Worm (Caenorhabditis elegans) whole organism, L4/young adult: Measurements from ENCODE around the gene Y43F8C.9.

Source experiments
- W03F9.2 ChIP-seq: fragments of 150-350 bp; optimal IDR thresholded peaks from 2 replicates; lab custom pipeline; 2014; ENCODE audit warnings: missing biosample characterization, missing genetic modification characterization
- dao-5 ChIP-seq: sonication (generic microtip); optimal IDR thresholded peaks from 2 replicates; lab custom pipeline; 2016; ENCODE audit warnings: missing genotype, missing genetic modification characterization, moderate library complexity, missing compliant biosample characterization
- him-1 ChIP-seq: sonication (generic microtip); optimal IDR thresholded peaks from 2 replicates; lab custom pipeline; 2016; ENCODE audit warnings: missing genotype, missing genetic modification reagents, missing genetic modification characterization, missing compliant biosample characterization

Y43F8C.9 gene

DNA sequence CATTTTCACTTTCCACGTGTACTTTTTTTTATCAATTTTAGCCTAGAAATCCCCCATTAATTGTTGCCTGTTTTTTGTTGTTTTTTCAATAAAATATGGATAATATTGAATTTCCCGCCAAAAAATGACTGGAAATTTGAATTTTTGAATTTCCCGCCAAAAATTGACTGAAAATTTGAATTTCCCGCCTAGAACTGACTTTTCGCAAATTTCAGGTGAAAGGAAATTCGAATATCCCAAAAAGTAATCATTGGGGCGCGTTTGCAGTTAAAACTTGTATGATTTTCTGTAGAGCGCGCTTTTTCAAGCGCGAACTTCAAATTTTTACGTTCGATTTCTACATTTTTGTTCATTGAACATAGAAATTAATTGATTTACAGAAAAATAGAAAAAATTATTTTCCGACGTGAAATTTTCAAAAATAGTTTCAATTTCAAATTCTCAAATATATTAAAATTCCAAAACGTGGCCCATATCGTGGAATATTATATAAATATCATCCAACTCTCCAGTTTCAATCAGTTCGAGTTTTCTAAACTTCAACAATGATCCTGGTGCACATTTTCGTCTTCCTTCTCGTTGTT lies at the start of gene Y43F8C.9:
TSS of gene Y43F8C.9 (plus strand) at position 534 of the 584 bp plus-strand sequence.
- TF ChIP-seq him-1 (tag; lab: Kevin White, UChicago) = no peak
- TF ChIP-seq dao-5 (tag; lab: Kevin White, UChicago) = no peak
- no peak for TF ChIP-seq W03F9.2 (tag; lab: Kevin White, UChicago)

DNA sequence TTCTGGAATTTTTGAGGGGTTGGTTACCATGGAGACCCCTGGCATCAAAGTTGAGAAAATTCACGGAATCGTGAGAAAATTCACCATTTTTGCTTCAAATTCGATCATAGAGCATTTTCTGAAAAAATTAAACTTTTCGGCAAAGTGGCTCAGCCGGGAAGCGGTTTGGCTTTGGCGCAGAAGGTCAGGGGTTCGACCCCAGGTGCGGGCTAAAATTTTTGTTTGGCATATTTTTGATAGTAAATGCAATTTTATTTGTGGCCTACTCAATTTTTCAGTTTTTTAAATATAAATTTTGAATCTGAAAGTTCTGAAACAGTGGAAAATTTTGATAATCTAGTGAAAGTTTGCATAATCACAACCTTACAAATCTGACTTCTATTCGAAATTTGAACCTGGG lies 46.8 kb upstream of the Y43F8C.9 start:
- TF ChIP-seq dao-5 (tag; lab: Kevin White, UChicago) (no peak), W03F9.2 (tag; lab: Kevin White, UChicago) (no peak), him-1 (tag; lab: Kevin White, UChicago) (no peak)

DNA sequence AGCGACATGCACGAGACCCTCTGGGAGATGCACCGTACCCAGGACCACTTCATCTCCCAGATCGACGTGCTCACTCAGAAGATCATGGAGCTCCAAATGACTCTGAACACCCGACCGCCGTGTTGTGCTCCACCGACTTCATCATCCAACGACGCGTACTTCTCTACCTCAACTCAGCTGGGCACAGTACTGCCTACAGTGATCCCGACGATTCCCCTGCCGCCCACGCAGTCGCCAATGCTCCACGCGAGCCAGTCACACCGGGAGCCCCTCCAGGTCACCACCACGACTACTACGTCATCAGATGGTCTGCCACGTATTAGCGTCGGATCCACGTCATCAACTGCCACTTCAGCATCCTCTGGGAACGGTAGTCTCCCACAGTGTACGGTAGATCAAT lies 40.5 kb upstream of the Y43F8C.9 start:
- TF ChIP-seq W03F9.2 (tag; lab: Kevin White, UChicago) (no peak), dao-5 (tag; lab: Kevin White, UChicago) (no peak), him-1 (tag; lab: Kevin White, UChicago) (no peak)

ce11 chrV:19605880-19606279 lies 40.0 kb upstream of the Y43F8C.9 start, which contains the start of gene nlp-25:
Gene nlp-25, plus strand, starts transcription at chrV:19606180.
- TF ChIP-seq W03F9.2 (tag; lab: Kevin White, UChicago) (no peak), him-1 (tag; lab: Kevin White, UChicago) (no peak), dao-5 (tag; lab: Kevin White, UChicago) (no peak)

- TF ChIP-seq dao-5 (tag; lab: Kevin White, UChicago) = no peak
- TF ChIP-seq him-1 (tag; lab: Kevin White, UChicago) = no peak
- no peak for TF ChIP-seq W03F9.2 (tag; lab: Kevin White, UChicago)
These were observed 37.2 kb upstream of the Y43F8C.9 start for ce11 chrV:19608665-19609064.

ce11 chrV:19609194-19609593 lies 36.7 kb upstream of the Y43F8C.9 start, which contains the start of gene grsp-1:
Gene grsp-1, plus strand, starts transcription at chrV:19609494.
- TF ChIP-seq W03F9.2 (tag; lab: Kevin White, UChicago) (no peak), dao-5 (tag; lab: Kevin White, UChicago) (no peak), him-1 (tag; lab: Kevin White, UChicago) (no peak)

DNA sequence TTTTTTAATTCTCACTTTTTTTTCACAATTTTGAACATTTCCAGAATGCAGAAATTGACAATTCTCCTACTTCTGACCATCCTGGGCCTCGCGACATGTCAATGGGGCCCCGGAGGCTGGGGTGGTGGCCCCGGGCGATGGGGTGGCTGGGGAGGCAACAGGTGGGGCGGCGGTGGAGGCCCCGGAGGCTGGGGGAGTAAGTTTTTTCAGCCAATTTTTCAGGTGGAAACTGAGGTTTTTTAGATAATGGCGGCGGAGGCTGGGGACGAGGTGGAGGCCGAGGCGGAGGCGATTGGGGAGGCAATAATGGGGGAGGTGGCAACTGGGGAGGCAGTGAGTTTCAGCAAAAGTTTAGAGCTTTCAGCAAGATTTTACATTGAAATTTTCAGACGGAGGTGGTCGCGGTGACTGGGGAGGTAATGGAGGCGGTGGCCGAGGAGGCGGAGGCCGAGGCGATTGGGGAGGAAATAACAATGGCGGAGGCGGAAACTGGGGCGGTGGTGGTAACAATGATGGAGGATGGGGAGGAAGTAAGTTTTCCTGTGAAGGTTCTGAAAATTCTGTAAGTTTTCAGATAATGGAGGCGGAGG lies 35.7 kb upstream of the Y43F8C.9 start:
- TF ChIP-seq W03F9.2 (tag; lab: Kevin White, UChicago) (no peak), dao-5 (tag; lab: Kevin White, UChicago) (no peak), him-1 (tag; lab: Kevin White, UChicago) (no peak)

ce11 chrV:19611675-19612345 lies 34.1 kb upstream of the Y43F8C.9 start:
- TF ChIP-seq dao-5 (tag; lab: Kevin White, UChicago) = no peak
- TF ChIP-seq W03F9.2 (tag; lab: Kevin White, UChicago) = no peak
- TF ChIP-seq him-1 (tag; lab: Kevin White, UChicago) = no peak

DNA sequence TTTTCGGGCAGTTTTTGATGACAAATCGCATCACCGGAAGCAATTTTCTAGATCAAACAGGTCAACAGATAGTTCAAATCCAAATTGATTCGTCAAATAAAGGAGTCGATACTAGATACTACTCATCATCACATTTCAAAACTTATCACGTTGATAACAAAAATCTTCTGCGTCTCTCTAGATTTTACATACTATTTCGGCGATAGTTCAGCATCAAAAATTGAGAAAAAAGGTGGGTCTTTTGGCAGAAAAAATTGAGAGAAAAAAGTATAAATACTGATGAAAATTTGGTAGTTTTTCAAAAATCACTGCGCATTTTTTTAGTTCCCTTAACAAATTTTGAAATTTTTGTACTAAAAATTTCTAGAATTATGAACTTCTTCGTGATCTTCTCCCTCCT lies 32.7 kb upstream of the Y43F8C.9 start, which contains the start of gene nlp-26:
TSS of gene nlp-26 (plus strand) at position 301 of the 400 bp plus-strand sequence.
- no peak for TF ChIP-seq dao-5 (tag; lab: Kevin White, UChicago)
- no peak for TF ChIP-seq him-1 (tag; lab: Kevin White, UChicago)
- no peak for TF ChIP-seq W03F9.2 (tag; lab: Kevin White, UChicago)

DNA sequence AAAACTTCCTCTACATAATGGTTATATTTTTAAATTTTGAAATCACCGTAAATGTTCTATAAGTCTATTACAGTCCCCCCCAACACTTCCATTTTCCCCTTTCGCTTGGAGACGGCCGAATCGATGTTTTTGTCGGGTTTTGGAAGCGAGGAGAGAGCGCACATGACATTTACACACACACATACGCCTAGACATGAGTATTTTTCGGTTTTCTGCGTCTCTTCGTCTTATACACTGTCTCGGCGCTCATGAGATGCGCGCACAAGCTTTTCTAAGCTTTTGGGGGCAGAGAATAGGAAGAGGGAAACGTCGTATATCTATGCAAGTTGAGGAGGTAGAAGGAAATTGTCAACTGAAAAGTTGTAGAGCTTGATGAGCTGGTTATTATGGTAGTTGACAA lies 25.8 kb upstream of the Y43F8C.9 start:
- TF ChIP-seq dao-5 (tag; lab: Kevin White, UChicago) (no peak), W03F9.2 (tag; lab: Kevin White, UChicago) (no peak), him-1 (tag; lab: Kevin White, UChicago) (no peak)

- TF ChIP-seq dao-5 (tag; lab: Kevin White, UChicago) = no peak
- TF ChIP-seq W03F9.2 (tag; lab: Kevin White, UChicago) = peak; percentile 7
- TF ChIP-seq him-1 (tag; lab: Kevin White, UChicago) = peak; percentile 60
These were observed 23.4 kb upstream of the Y43F8C.9 start, which contains the start of gene Y43F8C.3 for ce11 chrV:19622440-19622914. Gene Y43F8C.3, minus strand, starts transcription at chrV:19622626.

DNA sequence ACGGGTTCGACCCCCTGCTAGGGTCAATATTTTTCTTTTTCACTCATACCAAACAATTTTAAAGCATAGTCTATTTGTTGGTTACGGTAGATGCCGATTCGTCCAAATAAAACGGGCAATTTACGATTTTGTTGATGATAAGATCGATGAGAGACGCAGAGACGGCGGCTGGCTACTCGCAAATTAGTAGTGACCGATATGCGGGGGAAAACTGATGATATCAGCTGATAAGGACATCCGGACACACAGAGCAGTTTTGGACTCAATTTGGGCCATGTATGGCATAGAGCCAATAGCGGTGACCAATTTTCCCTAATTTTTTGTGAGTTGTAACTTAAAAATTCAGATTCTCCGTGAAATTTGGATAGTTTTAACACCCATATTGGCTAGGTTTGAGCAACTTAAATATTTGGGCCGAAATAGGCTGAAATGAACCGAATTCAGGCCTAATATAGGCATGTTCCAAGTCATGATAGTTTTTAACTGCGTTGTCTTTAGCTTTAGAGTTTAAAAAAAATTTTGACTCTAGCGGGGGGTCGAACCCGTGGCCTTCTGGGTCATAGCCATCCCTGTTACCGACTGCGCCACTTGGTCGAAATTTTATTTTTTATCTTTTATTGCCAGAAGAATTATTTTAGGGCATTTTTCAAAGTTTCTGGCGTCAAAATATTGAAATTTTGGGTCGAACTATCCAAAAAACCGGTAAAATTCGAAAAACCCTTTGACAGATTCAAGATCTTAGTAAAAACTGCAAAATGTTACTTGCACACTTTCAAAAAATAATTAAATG lies 22.2 kb upstream of the Y43F8C.9 start:
- TF ChIP-seq W03F9.2 (tag; lab: Kevin White, UChicago) = no peak
- TF ChIP-seq him-1 (tag; lab: Kevin White, UChicago) = no peak
- TF ChIP-seq dao-5 (tag; lab: Kevin White, UChicago) = no peak
